Fruit fly (Drosophila melanogaster): ENCODE measurements around the gene tara.

Gene tara

dm6 chr3R:16260385-16261169, 35.1 kb downstream of the tara start (continued):
- TF ChIP-seq CG6254 (GFP tag; optimal IDR thresholded peaks at IDR 0.05) (peak; percentile 61), CG6689 (GFP tag; IDR thresholded peaks at IDR 0.05) (peak; percentile 42), gsb-n (tag; optimal IDR thresholded peaks at IDR 0.05) (peak; percentile 51), gcm2 (GFP tag; optimal IDR thresholded peaks at IDR 0.05) (no peak), CG11247 (GFP tag; IDR thresholded peaks at IDR 0.05) (peak; percentile 75), tin (GFP tag; optimal IDR thresholded peaks at IDR 0.05) (peak; percentile 82), CG11696 (GFP tag; IDR thresholded peaks at IDR 0.05) (peak; percentile 46; the same call in 1 of the 2 replicates), CG4360 (GFP tag; IDR thresholded peaks at IDR 0.05) (0 out of 2 replicates have a peak, but pooled peaks have one; percentile 19), pros (GFP tag; optimal IDR thresholded peaks at IDR 0.05) (no peak), shn (GFP tag; optimal IDR thresholded peaks at IDR 0.05) (peak; percentile 67), CG8089 (GFP tag; optimal IDR thresholded peaks at IDR 0.05) (peak; percentile 63), knrl (GFP tag; IDR thresholded peaks at IDR 0.05; ENCODE audit: partially characterized antibody) (peak; percentile 70), lmd (GFP tag; IDR thresholded peaks at IDR 0.05) (peak; percentile 70; the same call in 1 of the 2 replicates), Atf6 (GFP tag; IDR thresholded peaks at IDR 0.05) (no peak), PHDP (tag; optimal IDR thresholded peaks at IDR 0.05) (peak; percentile 70), lbe (GFP tag; optimal IDR thresholded peaks at IDR 0.05) (peak; percentile 63), zf30C (GFP tag; optimal IDR thresholded peaks at IDR 0.05) (no peak), stwl (tag; optimal IDR thresholded peaks at IDR 0.05) (peak; percentile 39), chinmo (GFP tag; IDR thresholded peaks at IDR 0.05; ENCODE audit: partially characterized antibody) (no peak; the same call in 3 of the 4 replicates), CG10366 (GFP tag; IDR thresholded peaks at IDR 0.05) (peak; percentile 56; the same call in 1 of the 2 replicates), CG11695 (GFP tag; IDR thresholded peaks at IDR 0.05) (no peak), pnt (GFP tag; optimal IDR thresholded peaks at IDR 0.05) (peak; percentile 42), CG2116 (GFP tag; optimal IDR thresholded peaks at IDR 0.05) (peak; percentile 31), h (optimal IDR thresholded peaks at IDR 0.05) (no peak), grn (GFP tag; optimal IDR thresholded peaks at IDR 0.05) (no peak), zen2 (GFP tag; IDR thresholded peaks at IDR 0.05; ENCODE audit: partially characterized antibody) (no peak), E2f2 (GFP tag; IDR thresholded peaks at IDR 0.05) (peak; percentile 99), CG17568 (GFP tag; optimal IDR thresholded peaks at IDR 0.05) (no peak), CG17328 (GFP tag; IDR thresholded peaks at IDR 0.05) (peak; percentile 75), pb (GFP tag; optimal IDR thresholded peaks at IDR 0.05) (peak; percentile 43), CG32532 (GFP tag; IDR thresholded peaks at IDR 0.05) (peak; percentile 81), unc-4 (GFP tag; IDR thresholded peaks at IDR 0.05; ENCODE audit: partially characterized antibody) (peak; percentile 56; the same call in 1 of the 2 replicates), prd (optimal IDR thresholded peaks at IDR 0.05) (no peak), prd (GFP tag; IDR thresholded peaks at IDR 0.05) (peak; percentile 69), CG4820 (GFP tag; optimal IDR thresholded peaks at IDR 0.05) (peak; percentile 64), wdn (GFP tag; IDR thresholded peaks at IDR 0.05) (no peak; the same call in 1 of the 2 replicates), Oli (tag; optimal IDR thresholded peaks at IDR 0.05) (peak; percentile 50), CG6175 (GFP tag; IDR thresholded peaks at IDR 0.05) (no peak), Doc3 (GFP tag; IDR thresholded peaks at IDR 0.05; ENCODE audit: partially characterized antibody) (no peak), CG34376 (GFP tag; optimal IDR thresholded peaks at IDR 0.05) (no peak), CG17186 (GFP tag; optimal IDR thresholded peaks at IDR 0.05) (no peak), CG3281 (GFP tag; optimal IDR thresholded peaks at IDR 0.05) (peak; percentile 44), salm (tag; optimal IDR thresholded peaks at IDR 0.05) (peak; percentile 14), z (GFP tag; IDR thresholded peaks at IDR 0.05) (no peak), bigmax (GFP tag; optimal IDR thresholded peaks at IDR 0.05) (peak; percentile 47), Sox102F (GFP tag; optimal IDR thresholded peaks at IDR 0.05) (no peak), Hand (GFP tag; optimal IDR thresholded peaks at IDR 0.05) (no peak), tio (GFP tag; optimal IDR thresholded peaks at IDR 0.05) (no peak), slbo (GFP tag; IDR thresholded peaks at IDR 0.05) (peak; percentile 85), YL-1 (GFP tag; optimal IDR thresholded peaks at IDR 0.05) (no peak)
